Worm (Caenorhabditis elegans) whole organism, L4 larva: Measurements from ENCODE around the gene C35A5.3.

Source experiments
- R02D3.7 ChIP-seq: fragments of 150-350 bp; sonication (generic microtip); optimal IDR thresholded peaks from 3 replicates; lab custom pipeline; 2014; ENCODE audit warnings: missing biosample characterization, missing genetic modification characterization
- ama-1 ChIP-seq: fragments of 150-350 bp; optimal IDR thresholded peaks from 2 replicates; lab custom pipeline; 2014; ENCODE audit warnings: inconsistent platforms, mixed read lengths
- fos-1 ChIP-seq: fragments of 150-350 bp; optimal IDR thresholded peaks from 2 replicates; lab custom pipeline; 2014; ENCODE audit warnings: missing biosample characterization, missing genetic modification characterization
- hif-1 ChIP-seq, 2 experiments: sonication (generic microtip); optimal IDR thresholded peaks; 2 replicates each; lab custom pipeline; 2016 to 2017; ENCODE audit warnings: missing compliant biosample characterization in 2 of 2, missing genetic modification characterization in 2 of 2, missing genetic modification reagents in 2 of 2, missing genotype in 2 of 2, mild to moderate bottlenecking in 1 of 2
- skn-1 ChIP-seq: fragments of 150-350 bp; optimal IDR thresholded peaks from 2 replicates; lab custom pipeline; 2014; ENCODE audit warnings: missing biosample characterization, missing genetic modification characterization
- snpc-4 ChIP-seq: fragments of 150-350 bp; optimal IDR thresholded peaks from 2 replicates; lab custom pipeline; 2014; ENCODE audit warnings: missing biosample characterization, missing genetic modification characterization
- unc-130 ChIP-seq: sonication (generic microtip); optimal IDR thresholded peaks from 2 replicates; lab custom pipeline; 2016; ENCODE audit warnings: missing genetic modification reagents, missing genetic modification characterization, missing compliant biosample characterization
- ztf-11 ChIP-seq: fragments of 150-350 bp; optimal IDR thresholded peaks from 2 replicates; lab custom pipeline; 2014; ENCODE audit warnings: missing biosample characterization, missing genetic modification characterization

DNA sequence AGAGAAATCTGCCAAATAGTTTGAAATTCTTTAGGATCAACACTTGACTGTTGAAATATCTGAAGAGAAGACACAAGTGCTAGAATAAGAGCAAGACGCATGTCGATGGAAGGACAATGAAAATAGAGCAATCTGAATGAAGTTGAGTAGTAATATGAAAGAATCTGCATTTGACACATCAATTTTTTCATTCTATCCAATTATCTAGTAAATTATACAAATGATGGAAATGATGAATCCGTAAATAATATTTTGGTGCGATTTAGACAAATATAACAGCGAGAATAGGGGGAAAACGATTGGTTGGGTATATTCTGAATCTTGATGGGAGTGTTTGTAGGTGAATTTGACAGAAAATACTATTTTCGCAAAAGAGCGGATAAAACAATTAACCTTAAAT is 31.5 kb upstream of the C35A5.3 start, which contains the start of gene txt-10:
- TF ChIP-seq R02D3.7 (tag; lab: Kevin White, UChicago) (no peak), unc-130 (no peak), skn-1 (tag; lab: Kevin White, UChicago) (no peak), ztf-11 (no peak), ama-1 (no peak), hif-1 (tag; optimal IDR thresholded peaks at IDR 0.05; lab: Kevin White, UChicago) (no peak), fos-1 (no peak), snpc-4 (tag; lab: Kevin White, UChicago) (no peak)
